Worm (Caenorhabditis elegans) whole organism, L3 larva: Measurements from ENCODE around the gene aex-2.

Experiments used
- elt-1 ChIP-seq: fragments of 150-350 bp; optimal IDR thresholded peaks from 2 replicates; lab custom pipeline; 2014; ENCODE audit warnings: missing biosample characterization, missing genetic modification characterization
- pqm-1 ChIP-seq: fragments of 150-350 bp; optimal IDR thresholded peaks from 2 replicates; lab custom pipeline; 2017; ENCODE audit warnings: missing biosample characterization, missing genetic modification characterization, inconsistent platforms
- unc-62 ChIP-seq: fragments of 150-350 bp; sonication (generic microtip); optimal IDR thresholded peaks from 4 replicates; lab custom pipeline; 2014; ENCODE audit warnings: missing biosample characterization, missing genetic modification reagents, missing genetic modification characterization

ce11 chrX:9667391-9667790 lies 14.5 kb upstream of the aex-2 start:
- peak; percentile 68 for TF ChIP-seq elt-1 (tag; lab: Kevin White, UChicago)
- peak; percentile 49 for TF ChIP-seq unc-62 (GFP tag; lab: Kevin White, UChicago)
- TF ChIP-seq pqm-1 (tag; lab: Kevin White, UChicago) = no peak
